Fruit fly (Drosophila melanogaster): Measurements from ENCODE around the gene CG18418.

Gene CG18418

dm6 chr3L:4690698-4691097, 828 bp upstream of the CG18418 start (continued):
- TF ChIP-seq fd64A (GFP tag; optimal IDR thresholded peaks at IDR 0.05) (no peak), CG33557 (GFP tag; optimal IDR thresholded peaks at IDR 0.05) (no peak), CG6791 (GFP tag; IDR thresholded peaks at IDR 0.05; ENCODE audit: partially characterized antibody) (no peak), CG13894 (tag; optimal IDR thresholded peaks at IDR 0.05) (no peak), Nf-YB (GFP tag; optimal IDR thresholded peaks at IDR 0.05) (no peak), CG16813 (GFP tag; IDR thresholded peaks at IDR 0.05; ENCODE audit: partially characterized antibody) (no peak), PHDP (tag; optimal IDR thresholded peaks at IDR 0.05) (peak; percentile 42), HLH3B (GFP tag; IDR thresholded peaks at IDR 0.05) (0 out of 2 replicates have a peak, but pooled peaks have one; percentile 12), TFAM (GFP tag; optimal IDR thresholded peaks at IDR 0.05) (no peak), lmd (GFP tag; IDR thresholded peaks at IDR 0.05) (peak; percentile 47; the same call in 1 of the 2 replicates), tna (GFP tag; IDR thresholded peaks at IDR 0.05; ENCODE audit: partially characterized antibody) (no peak), cato (GFP tag; optimal IDR thresholded peaks at IDR 0.05; ENCODE audit: borderline replicate concordance) (no peak), rib (GFP tag; IDR thresholded peaks at IDR 0.05) (no peak), B-H2 (GFP tag; optimal IDR thresholded peaks at IDR 0.05) (no peak), Usf (GFP tag; optimal IDR thresholded peaks at IDR 0.05) (no peak), crol (GFP tag; IDR thresholded peaks at IDR 0.05) (no peak), CG18011 (GFP tag; optimal IDR thresholded peaks at IDR 0.05) (no peak), Adf1 (GFP tag; IDR thresholded peaks at IDR 0.05) (no peak), BEAF-32 (GFP tag; optimal IDR thresholded peaks at IDR 0.05) (no peak), CG1603 (tag; optimal IDR thresholded peaks at IDR 0.05) (peak; percentile 37), CG16779 (GFP tag; IDR thresholded peaks at IDR 0.05) (no peak), CG15479 (GFP tag; optimal IDR thresholded peaks at IDR 0.05) (no peak), CG4424 (GFP tag; optimal IDR thresholded peaks at IDR 0.05) (no peak), CG18619 (GFP tag; optimal IDR thresholded peaks at IDR 0.05) (no peak), lbe (GFP tag; optimal IDR thresholded peaks at IDR 0.05) (no peak), Hr3 (GFP tag; optimal IDR thresholded peaks at IDR 0.05) (no peak), CG6689 (GFP tag; IDR thresholded peaks at IDR 0.05) (no peak), tgo (GFP tag; IDR thresholded peaks at IDR 0.05) (peak; percentile 52; the same call in 2 of the 3 replicates), CG18262 (tag; optimal IDR thresholded peaks at IDR 0.05) (peak; percentile 35), CG12659 (GFP tag; optimal IDR thresholded peaks at IDR 0.05) (no peak), amos (GFP tag; IDR thresholded peaks at IDR 0.05; ENCODE audit: partially characterized antibody) (no peak), CG9727 (GFP tag; optimal IDR thresholded peaks at IDR 0.05) (no peak), chif (GFP tag; optimal IDR thresholded peaks at IDR 0.05) (peak in 1 of 2 experiments; percentile 36), knrl (GFP tag; IDR thresholded peaks at IDR 0.05; ENCODE audit: partially characterized antibody) (no peak), ap (GFP tag; IDR thresholded peaks at IDR 0.05) (no peak), Kr (GFP tag; optimal IDR thresholded peaks at IDR 0.05) (no peak), gt (GFP tag; IDR thresholded peaks at IDR 0.05) (no peak), Ets65A (GFP tag) (peak; percentile 23), nau (GFP tag; optimal IDR thresholded peaks at IDR 0.05) (no peak), sens-2 (GFP tag; IDR thresholded peaks at IDR 0.05) (no peak), Dfd (GFP tag; optimal IDR thresholded peaks at IDR 0.05) (no peak), fd102C (GFP tag; optimal IDR thresholded peaks at IDR 0.05) (no peak)
